Fruit fly (Drosophila melanogaster): ENCODE results near the gene CG33309.

dm6 chr2L:14810461-14810860, at the start of gene CG33309:
- TF ChIP-seq Abd-B (GFP tag; optimal IDR thresholded peaks at IDR 0.05) (no peak), CG11560 (tag; IDR thresholded peaks at IDR 0.05) (no peak), az2 (GFP tag; optimal IDR thresholded peaks at IDR 0.05) (no peak), oc (tag; optimal IDR thresholded peaks at IDR 0.05) (no peak), CG8944 (GFP tag; optimal IDR thresholded peaks at IDR 0.05) (no peak), C15 (GFP tag; IDR thresholded peaks at IDR 0.05) (no peak), CG4730 (GFP tag; IDR thresholded peaks at IDR 0.05) (no peak), bigmax (GFP tag; optimal IDR thresholded peaks at IDR 0.05) (no peak), gsb-n (tag; optimal IDR thresholded peaks at IDR 0.05) (no peak), amos (GFP tag; IDR thresholded peaks at IDR 0.05; ENCODE audit: partially characterized antibody) (no peak), Hr39 (optimal IDR thresholded peaks at IDR 0.05) (no peak), Asciz (GFP tag; optimal IDR thresholded peaks at IDR 0.05) (no peak)

Measured in whole organism, embryonic.